Worm (Caenorhabditis elegans) whole organism, L4 larva: ENCODE data around the gene eol-1.

Experiments used
- F26F4.8 ChIP-seq: fragments of 200-800 bp; sonication (Bioruptor generic); conservative IDR thresholded peaks from 2 replicates; pipeline ENCODE4 v1.3.6; 2022; ENCODE audit warnings: missing genetic modification characterization, missing compliant biosample characterization
- F37D6.2 ChIP-seq: sonication (generic microtip); optimal IDR thresholded peaks from 2 replicates; lab custom pipeline; 2016; ENCODE audit warnings: mild to moderate bottlenecking, missing genetic modification characterization, missing compliant biosample characterization
- R02D3.7 ChIP-seq: fragments of 150-350 bp; sonication (generic microtip); optimal IDR thresholded peaks from 3 replicates; lab custom pipeline; 2014; ENCODE audit warnings: missing biosample characterization, missing genetic modification characterization
- T20F7.1 ChIP-seq: fragments of 200-800 bp; sonication (Bioruptor generic); optimal IDR thresholded peaks from 2 replicates; lab custom pipeline; 2018; ENCODE audit warnings: mild to moderate bottlenecking, missing genetic modification characterization, missing compliant biosample characterization
- Y48G9A.11 ChIP-seq: fragments of 200-800 bp; sonication (Bioruptor generic); IDR thresholded peaks from 2 replicates; pipeline ENCODE4 v1.3.6; 2022; ENCODE audit warnings: missing genetic modification reagents, missing genetic modification characterization, missing compliant biosample characterization
- Y5F2A.4 ChIP-seq: fragments of 200-800 bp; sonication (Bioruptor generic); optimal IDR thresholded peaks from 2 replicates; lab custom pipeline; 2018; ENCODE audit warnings: mild to moderate bottlenecking, missing genetic modification characterization, missing compliant biosample characterization
- ZK337.2 ChIP-seq: fragments of 200-800 bp; sonication (Bioruptor generic); IDR thresholded peaks from 2 replicates; pipeline ENCODE4 v1.3.6; 2022; ENCODE audit warnings: missing genetic modification reagents, missing genetic modification characterization, missing compliant biosample characterization
- aha-1 ChIP-seq: fragments of 150-350 bp; peaks from one replicate; lab custom pipeline; 2014; ENCODE audit warnings: missing biosample characterization, missing genetic modification characterization
- aly-2 ChIP-seq: sonication (generic microtip); optimal IDR thresholded peaks from 2 replicates; lab custom pipeline; 2018; ENCODE audit warnings: missing biosample characterization, missing genetic modification characterization
- arid-1 ChIP-seq: fragments of 200-800 bp; sonication (Bioruptor generic); conservative IDR thresholded peaks from 2 replicates; pipeline ENCODE4 v1.3.6; 2022; ENCODE audit warnings: missing genetic modification reagents, missing genetic modification characterization, missing compliant biosample characterization
- ceh-32 ChIP-seq: sonication (generic microtip); optimal IDR thresholded peaks from 2 replicates; lab custom pipeline; 2016; ENCODE audit warnings: mild to moderate bottlenecking, missing genetic modification characterization, missing compliant biosample characterization; ENCODE audit not compliant: poor library complexity
- ces-1 ChIP-seq: fragments of 150-350 bp; sonication (generic microtip); optimal IDR thresholded peaks from 4 replicates; lab custom pipeline; 2014; ENCODE audit warnings: missing biosample characterization, missing genetic modification reagents, missing genetic modification characterization
- dmd-9 ChIP-seq: fragments of 200-800 bp; sonication (Bioruptor generic); IDR thresholded peaks from 2 replicates; pipeline ENCODE4 v1.3.6; 2022; ENCODE audit warnings: missing genetic modification reagents, missing genetic modification characterization, missing compliant biosample characterization
- duxl-1 ChIP-seq: sonication (generic microtip); optimal IDR thresholded peaks from 2 replicates; lab custom pipeline; 2016; ENCODE audit warnings: mild to moderate bottlenecking, missing genetic modification characterization, moderate library complexity, missing compliant biosample characterization; ENCODE audit not compliant: poor library complexity
- egl-27 ChIP-seq: sonication (generic microtip); optimal IDR thresholded peaks from 3 replicates; lab custom pipeline; 2017; ENCODE audit warnings: missing biosample characterization, missing genetic modification reagents, missing genetic modification characterization
- fos-1 ChIP-seq: fragments of 150-350 bp; optimal IDR thresholded peaks from 2 replicates; lab custom pipeline; 2014; ENCODE audit warnings: missing biosample characterization, missing genetic modification characterization
- gei-8 ChIP-seq: fragments of 200-800 bp; sonication (Bioruptor generic); optimal IDR thresholded peaks from 2 replicates; lab custom pipeline; 2018; ENCODE audit warnings: mild to moderate bottlenecking, missing genetic modification characterization, missing compliant biosample characterization
- hif-1 ChIP-seq, 2 experiments: sonication (generic microtip); optimal IDR thresholded peaks; 2 replicates each; lab custom pipeline; 2016 to 2017; ENCODE audit warnings: missing compliant biosample characterization in 2 of 2, missing genetic modification characterization in 2 of 2, missing genetic modification reagents in 2 of 2, missing genotype in 2 of 2, mild to moderate bottlenecking in 1 of 2
- hlh-11 ChIP-seq: fragments of 200-800 bp; sonication (Bioruptor generic); optimal IDR thresholded peaks from 2 replicates; lab custom pipeline; 2018; ENCODE audit warnings: mild to moderate bottlenecking, missing genetic modification characterization, missing compliant biosample characterization
- hlh-30 ChIP-seq: sonication (generic microtip); optimal IDR thresholded peaks from 2 replicates; lab custom pipeline; 2017; ENCODE audit warnings: antibody characterized with exemption, mild to moderate bottlenecking, missing genetic modification characterization, missing compliant biosample characterization; ENCODE audit not compliant: insufficient read depth
- lin-1 ChIP-seq: fragments of 200-800 bp; sonication (Bioruptor generic); IDR thresholded peaks from 2 replicates; pipeline ENCODE4 v1.3.6; 2022; ENCODE audit warnings: missing genetic modification reagents, missing genetic modification characterization, missing compliant biosample characterization
- lin-13 ChIP-seq: fragments of 150-350 bp; optimal IDR thresholded peaks from 2 replicates; lab custom pipeline; 2014; ENCODE audit warnings: missing biosample characterization, missing genetic modification reagents, missing genetic modification characterization
- lin-39 ChIP-seq: fragments of 150-350 bp; optimal IDR thresholded peaks from 2 replicates; lab custom pipeline; 2014; ENCODE audit warnings: missing biosample characterization, missing genetic modification reagents, missing genetic modification characterization
- lir-3 ChIP-seq: sonication (generic microtip); optimal IDR thresholded peaks from 2 replicates; lab custom pipeline; 2016; ENCODE audit warnings: mild to moderate bottlenecking, missing genetic modification characterization, missing compliant biosample characterization
- lsy-2 ChIP-seq, 2 experiments: fragments of 150-350 bp in 1 of 2; sonication (generic microtip) in 1 of 2; optimal IDR thresholded peaks; 2 replicates each; lab custom pipeline; 2014 to 2017; ENCODE audit warnings: missing biosample characterization in 2 of 2, missing genetic modification characterization in 2 of 2
- madf-9 ChIP-seq: fragments of 200-800 bp; sonication (Bioruptor generic); conservative IDR thresholded peaks from 2 replicates; pipeline ENCODE4 v1.3.6; 2022; ENCODE audit warnings: missing genetic modification reagents, missing genetic modification characterization, missing compliant biosample characterization
- mep-1 ChIP-seq: fragments of 150-350 bp; sonication (generic microtip); optimal IDR thresholded peaks from 3 replicates; lab custom pipeline; 2014; ENCODE audit warnings: missing biosample characterization, missing genetic modification characterization
- mes-2 ChIP-seq: sonication (generic microtip); optimal IDR thresholded peaks from 2 replicates; lab custom pipeline; 2016; ENCODE audit warnings: missing genotype, mild to moderate bottlenecking, missing genetic modification characterization, missing compliant biosample characterization; ENCODE audit not compliant: poor library complexity, severe bottlenecking
- nhr-10 ChIP-seq: fragments of 150-350 bp; optimal IDR thresholded peaks from 2 replicates; lab custom pipeline; 2014; ENCODE audit warnings: missing biosample characterization, missing genetic modification characterization
- nhr-102 ChIP-seq: sonication (generic microtip); optimal IDR thresholded peaks from 2 replicates; lab custom pipeline; 2016; ENCODE audit warnings: mild to moderate bottlenecking, missing genetic modification characterization, moderate library complexity, missing compliant biosample characterization
- nhr-11 ChIP-seq: fragments of 150-350 bp; optimal IDR thresholded peaks from 2 replicates; lab custom pipeline; 2014; ENCODE audit warnings: missing biosample characterization, missing genetic modification characterization
- nhr-28 ChIP-seq: fragments of 150-350 bp; optimal IDR thresholded peaks from 2 replicates; lab custom pipeline; 2014; ENCODE audit warnings: missing biosample characterization, missing genetic modification characterization
- nhr-41 ChIP-seq: fragments of 200-800 bp; sonication (Bioruptor generic); IDR thresholded peaks from 2 replicates; pipeline ENCODE4 v1.3.6; 2022; ENCODE audit warnings: missing genetic modification reagents, missing genetic modification characterization, missing compliant biosample characterization
- nhr-6 ChIP-seq: fragments of 150-350 bp; optimal IDR thresholded peaks from 2 replicates; lab custom pipeline; 2014; ENCODE audit warnings: missing biosample characterization, missing genetic modification characterization
- nhr-76 ChIP-seq: fragments of 150-350 bp; optimal IDR thresholded peaks from 2 replicates; lab custom pipeline; 2014; ENCODE audit warnings: missing biosample characterization, missing genetic modification characterization
- pha-4 ChIP-seq, 2 experiments: fragments of 150-350 bp in 1 of 2; fragments of 200-800 bp in 1 of 2; sonication (Bioruptor generic) in 1 of 2; IDR thresholded peaks in 1 of 2; optimal IDR thresholded peaks in 1 of 2; 2 replicates each; pipeline versions ENCODE4 v1.3.6 to Lab custom; 2014 to 2022; ENCODE audit warnings: missing genetic modification characterization in 2 of 2, missing genetic modification reagents in 2 of 2, missing biosample characterization in 1 of 2, missing compliant biosample characterization in 1 of 2
- php-3 ChIP-seq: fragments of 200-800 bp; sonication (Bioruptor generic); IDR thresholded peaks from 2 replicates; pipeline ENCODE4 v1.3.6; 2022; ENCODE audit warnings: missing genetic modification reagents, missing genetic modification characterization, missing compliant biosample characterization
- pqm-1 ChIP-seq: sonication (generic microtip); optimal IDR thresholded peaks from 2 replicates; lab custom pipeline; 2017; ENCODE audit warnings: missing biosample characterization, missing genetic modification characterization
- saeg-2 ChIP-seq: fragments of 200-800 bp; sonication (Bioruptor generic); IDR thresholded peaks from 2 replicates; pipeline ENCODE4 v1.3.6; 2022; ENCODE audit warnings: missing genetic modification reagents, missing genetic modification characterization, missing compliant biosample characterization
- sdz-12 ChIP-seq: fragments of 200-800 bp; sonication (Bioruptor generic); optimal IDR thresholded peaks from 2 replicates; lab custom pipeline; 2018; ENCODE audit warnings: mild to moderate bottlenecking, missing genetic modification characterization, missing compliant biosample characterization
- snpc-1.2 ChIP-seq: fragments of 200-800 bp; sonication (Bioruptor generic); IDR thresholded peaks from 2 replicates; pipeline ENCODE4 v1.3.6; 2022; ENCODE audit warnings: missing genetic modification reagents, missing genetic modification characterization, missing compliant biosample characterization
- spr-1 ChIP-seq: sonication (generic microtip); optimal IDR thresholded peaks from 2 replicates; lab custom pipeline; 2016; ENCODE audit warnings: mild to moderate bottlenecking, missing genetic modification characterization, missing compliant biosample characterization
- tra-1 ChIP-seq: fragments of 200-800 bp; sonication (Bioruptor generic); IDR thresholded peaks from 2 replicates; pipeline ENCODE4 v1.3.6; 2022; ENCODE audit warnings: missing genetic modification reagents, missing genetic modification characterization, missing compliant biosample characterization
- unc-62 ChIP-seq, 3 experiments: fragments of 150-350 bp in 1 of 3; sonication (generic microtip); optimal IDR thresholded peaks in 2 of 3; peaks in 1 of 3; 1 replicate in 1 of 3; 2 replicates in 2 of 3; lab custom pipeline; 2014 to 2017; ENCODE audit warnings: missing biosample characterization in 3 of 3, missing genetic modification characterization in 3 of 3, missing genetic modification reagents in 3 of 3, missing genotype in 1 of 3
- zag-1 ChIP-seq: fragments of 150-350 bp; optimal IDR thresholded peaks from 2 replicates; lab custom pipeline; 2014; ENCODE audit warnings: missing biosample characterization, missing genetic modification characterization
- zfp-2 ChIP-seq: sonication (generic microtip); optimal IDR thresholded peaks from 2 replicates; lab custom pipeline; 2016; ENCODE audit warnings: mild to moderate bottlenecking, missing genetic modification characterization, missing compliant biosample characterization
- zfp-3 ChIP-seq: fragments of 200-800 bp; sonication (Bioruptor generic); conservative IDR thresholded peaks from 2 replicates; pipeline ENCODE4 v1.3.6; 2022; ENCODE audit warnings: missing genetic modification reagents, missing genetic modification characterization, missing compliant biosample characterization
- zip-11 ChIP-seq: fragments of 200-800 bp; sonication (Bioruptor generic); IDR thresholded peaks from 2 replicates; pipeline ENCODE4 v1.3.6; 2022; ENCODE audit warnings: missing genetic modification characterization, missing compliant biosample characterization
- zip-2 ChIP-seq: fragments of 150-350 bp; optimal IDR thresholded peaks from 2 replicates; lab custom pipeline; 2014; ENCODE audit warnings: missing biosample characterization, missing genetic modification characterization
- ztf-11 ChIP-seq: fragments of 150-350 bp; optimal IDR thresholded peaks from 2 replicates; lab custom pipeline; 2014; ENCODE audit warnings: missing biosample characterization, missing genetic modification characterization

eol-1 gene

DNA sequence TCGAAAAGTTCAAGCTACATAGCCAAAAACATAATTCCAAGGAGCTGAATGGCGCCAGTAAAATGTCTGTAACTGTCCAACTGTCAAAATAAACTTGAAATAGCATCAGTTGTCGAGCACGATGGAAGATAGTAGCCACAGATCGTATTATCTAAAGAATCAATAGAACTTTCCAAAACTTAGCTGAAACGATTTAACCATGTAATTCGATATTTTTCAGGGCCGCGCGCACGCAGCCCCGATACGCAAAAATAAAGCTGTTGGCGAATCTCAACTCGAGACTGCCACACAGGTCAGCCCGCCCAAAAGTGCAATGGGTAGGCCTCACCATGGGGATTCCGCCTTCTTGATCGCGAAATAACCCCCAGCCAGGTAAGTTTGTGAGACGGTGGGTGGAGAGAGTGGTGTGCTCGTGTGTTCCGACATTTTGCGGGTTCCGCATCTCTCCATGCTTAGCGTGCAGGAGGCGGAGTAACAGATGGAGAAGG is 47.6 kb upstream of the eol-1 start (continued):
- TF ChIP-seq Y5F2A.4 (GFP tag; lab: Kevin White, UChicago): peak; percentile 5
- TF ChIP-seq R02D3.7 (tag; lab: Kevin White, UChicago): no peak
- TF ChIP-seq zfp-3: no peak
- TF ChIP-seq hlh-11: peak; percentile 69
- no peak for TF ChIP-seq nhr-76 (tag; lab: Kevin White, UChicago)
- peak; percentile 43 for TF ChIP-seq zip-2 (tag; lab: Kevin White, UChicago)
- peak; percentile 77 for TF ChIP-seq snpc-1.2 (GFP tag; lab: Robert Waterston, UW)
- TF ChIP-seq tra-1 (GFP tag; lab: Robert Waterston, UW): 0 out of 2 replicates have a peak, but pooled peaks have one; percentile 33
- TF ChIP-seq spr-1: peak; percentile 64
- TF ChIP-seq unc-62 (GFP tag; optimal IDR thresholded peaks at IDR 0.05 in 1 of 2; lab: Kevin White, UChicago): no peak
- no peak for TF ChIP-seq unc-62 (tag; optimal IDR thresholded peaks at IDR 0.05; lab: Kevin White, UChicago)
- TF ChIP-seq hlh-30 (tag; lab: Kevin White, UChicago): peak; percentile 37
- no peak for TF ChIP-seq gei-8 (GFP tag; lab: Kevin White, UChicago)
- no peak for TF ChIP-seq nhr-11
- no peak for TF ChIP-seq nhr-28 (tag; lab: Kevin White, UChicago)
- no peak for TF ChIP-seq lin-1 (GFP tag; lab: Robert Waterston, UW)
- TF ChIP-seq madf-9 (GFP tag; lab: Robert Waterston, UW): no peak
- peak; percentile 59; the same call in 1 of the 2 replicates for TF ChIP-seq dmd-9 (GFP tag; lab: Robert Waterston, UW)
- no peak for TF ChIP-seq hif-1 (tag; optimal IDR thresholded peaks at IDR 0.05; lab: Kevin White, UChicago)
- TF ChIP-seq sdz-12 (GFP tag; lab: Kevin White, UChicago): no peak
- no peak for TF ChIP-seq saeg-2 (GFP tag; lab: Robert Waterston, UW)
- no peak for TF ChIP-seq pqm-1 (tag; lab: Kevin White, UChicago)
- TF ChIP-seq ztf-11: no peak
- TF ChIP-seq ces-1: no peak
- TF ChIP-seq Y48G9A.11 (GFP tag; lab: Robert Waterston, UW): peak; percentile 74
- peak; percentile 58; the same call in 1 of the 2 replicates for TF ChIP-seq arid-1
- TF ChIP-seq nhr-102 (tag; lab: Kevin White, UChicago): peak; percentile 88
- TF ChIP-seq nhr-10 (tag; lab: Kevin White, UChicago): no peak
- no peak for TF ChIP-seq nhr-6 (tag; lab: Kevin White, UChicago)
- peak; percentile 54; the same call in 1 of the 2 replicates for TF ChIP-seq pha-4 (GFP tag; IDR thresholded peaks at IDR 0.05; lab: Robert Waterston, UW)
- TF ChIP-seq pha-4 (tag; optimal IDR thresholded peaks at IDR 0.05; lab: Kevin White, UChicago): no peak
- peak; percentile 32 for TF ChIP-seq lir-3
- TF ChIP-seq zag-1 (tag; lab: Kevin White, UChicago): no peak
- TF ChIP-seq duxl-1: peak; percentile 89
- TF ChIP-seq F37D6.2 (tag; lab: Kevin White, UChicago): no peak
- TF ChIP-seq aly-2 (tag; lab: Kevin White, UChicago): no peak
- TF ChIP-seq T20F7.1 (GFP tag; lab: Kevin White, UChicago): no peak
- no peak for TF ChIP-seq ceh-32 (tag; lab: Kevin White, UChicago)
- no peak for TF ChIP-seq F26F4.8 (GFP tag; lab: Robert Waterston, UW)
- TF ChIP-seq lsy-2 (tag; optimal IDR thresholded peaks at IDR 0.05; lab: Kevin White, UChicago): no peak
- TF ChIP-seq mes-2 (tag; lab: Kevin White, UChicago): peak; percentile 59
- TF ChIP-seq fos-1 (tag; lab: Kevin White, UChicago): no peak
- TF ChIP-seq nhr-41 (GFP tag; lab: Robert Waterston, UW): no peak
- no peak for TF ChIP-seq lin-39
- TF ChIP-seq lin-13 (GFP tag; lab: Kevin White, UChicago): no peak
- TF ChIP-seq mep-1 (tag; lab: Kevin White, UChicago): no peak
- no peak for TF ChIP-seq zfp-2 (tag; lab: Kevin White, UChicago)
- peak; percentile 39; the same call in 1 of the 2 replicates for TF ChIP-seq php-3 (GFP tag; lab: Robert Waterston, UW)
- TF ChIP-seq ZK337.2 (GFP tag; lab: Robert Waterston, UW): no peak
- TF ChIP-seq aha-1: peak; percentile 87
- TF ChIP-seq zip-11 (GFP tag; lab: Robert Waterston, UW): no peak
- TF ChIP-seq egl-27 (tag; lab: Kevin White, UChicago): no peak
